Fruit fly (Drosophila melanogaster): ENCODE data around the gene CG42613.

Gene CG42613

dm6 chr3R:18995556-18996272 is 66.7 kb downstream of the CG42613 start:
- TF ChIP-seq Eip78C (GFP tag) (peak; percentile 99), CG1621 (tag; optimal IDR thresholded peaks at IDR 0.05) (peak; percentile 83), CG11762 (GFP tag; optimal IDR thresholded peaks at IDR 0.05; ENCODE audit: insufficient read depth) (peak; percentile 94), CG10669 (GFP tag; optimal IDR thresholded peaks at IDR 0.05) (peak; percentile 90), dac (GFP tag; optimal IDR thresholded peaks at IDR 0.05) (peak; percentile 58), Ets96B (tag; optimal IDR thresholded peaks at IDR 0.05) (peak; percentile 90), Sox14 (GFP tag; optimal IDR thresholded peaks at IDR 0.05) (peak; percentile 92), CG7368 (GFP tag; optimal IDR thresholded peaks at IDR 0.05) (peak; percentile 94), CG6808 (GFP tag; optimal IDR thresholded peaks at IDR 0.05) (peak; percentile 85), Lpt (GFP tag; optimal IDR thresholded peaks at IDR 0.05) (peak; percentile 89), CG3919 (GFP tag; optimal IDR thresholded peaks at IDR 0.05) (peak; percentile 96), Blimp-1 (GFP tag; optimal IDR thresholded peaks at IDR 0.05) (peak; percentile 58), CG16779 (tag; optimal IDR thresholded peaks at IDR 0.05) (peak; percentile 75), CG8632 (GFP tag; optimal IDR thresholded peaks at IDR 0.05) (peak; percentile 93), CG6163 (GFP tag; IDR thresholded peaks at IDR 0.05) (peak; percentile 95), cyc (GFP tag; optimal IDR thresholded peaks at IDR 0.05) (peak; percentile 92), net (GFP tag; optimal IDR thresholded peaks at IDR 0.05) (peak; percentile 92), Smox (GFP tag; optimal IDR thresholded peaks at IDR 0.05) (peak; percentile 92), CG9139 (GFP tag; optimal IDR thresholded peaks at IDR 0.05) (peak; percentile 83), eg (GFP tag; IDR thresholded peaks at IDR 0.05) (peak; percentile 90), lz (GFP tag; optimal IDR thresholded peaks at IDR 0.05) (peak; percentile 93), ss (GFP tag; optimal IDR thresholded peaks at IDR 0.05) (peak; percentile 77 to 89), Eip75B (GFP tag; optimal IDR thresholded peaks at IDR 0.05) (peak; percentile 96), CG4318 (GFP tag; optimal IDR thresholded peaks at IDR 0.05) (peak; percentile 74), achi (GFP tag; optimal IDR thresholded peaks at IDR 0.05) (peak; percentile 94), dsx (GFP tag; optimal IDR thresholded peaks at IDR 0.05; ENCODE audit: poor library complexity, severe bottlenecking) (peak; percentile 87), CG32006 (GFP tag; optimal IDR thresholded peaks at IDR 0.05) (peak; percentile 91), acj6 (GFP tag; optimal IDR thresholded peaks at IDR 0.05) (peak; percentile 96), pdm3 (GFP tag; optimal IDR thresholded peaks at IDR 0.05) (peak; percentile 93), vri (GFP tag; optimal IDR thresholded peaks at IDR 0.05) (peak; percentile 65), Gug (GFP tag; IDR thresholded peaks at IDR 0.05) (peak; percentile 83), Met (GFP tag; optimal IDR thresholded peaks at IDR 0.05) (peak; percentile 93), svp (GFP tag) (peak; percentile 98), CG11902 (GFP tag; optimal IDR thresholded peaks at IDR 0.05) (peak; percentile 94), OdsH (GFP tag; optimal IDR thresholded peaks at IDR 0.05) (peak; percentile 95), CG10631 (GFP tag; optimal IDR thresholded peaks at IDR 0.05) (peak; percentile 92), CG6792 (GFP tag; optimal IDR thresholded peaks at IDR 0.05) (peak; percentile 95), CG34406 (GFP tag; optimal IDR thresholded peaks at IDR 0.05) (peak; percentile 95), Sox15 (GFP tag; optimal IDR thresholded peaks at IDR 0.05) (peak; percentile 92), CG6276 (GFP tag; optimal IDR thresholded peaks at IDR 0.05) (peak; percentile 72), Hr4 (GFP tag; optimal IDR thresholded peaks at IDR 0.05) (peak; percentile 90), CG11294 (GFP tag; IDR thresholded peaks at IDR 0.05) (peak; percentile 72), CG3032 (tag; optimal IDR thresholded peaks at IDR 0.05) (peak; percentile 86), CG31627 (GFP tag; optimal IDR thresholded peaks at IDR 0.05) (peak; percentile 90), CG8319 (GFP tag; optimal IDR thresholded peaks at IDR 0.05) (peak; percentile 94), Ets21C (GFP tag; optimal IDR thresholded peaks at IDR 0.05) (peak; percentile 86), topi (GFP tag; optimal IDR thresholded peaks at IDR 0.05) (peak; percentile 94), CG8119 (GFP tag; IDR thresholded peaks at IDR 0.05) (peak; percentile 89), fd59A (GFP tag; optimal IDR thresholded peaks at IDR 0.05) (peak; percentile 84), CG6854 (GFP tag; optimal IDR thresholded peaks at IDR 0.05) (peak; percentile 84), Hr38 (GFP tag; optimal IDR thresholded peaks at IDR 0.05) (no peak)
